Worm (Caenorhabditis elegans): ENCODE results near the gene vps-16.

vps-16 gene

DNA sequence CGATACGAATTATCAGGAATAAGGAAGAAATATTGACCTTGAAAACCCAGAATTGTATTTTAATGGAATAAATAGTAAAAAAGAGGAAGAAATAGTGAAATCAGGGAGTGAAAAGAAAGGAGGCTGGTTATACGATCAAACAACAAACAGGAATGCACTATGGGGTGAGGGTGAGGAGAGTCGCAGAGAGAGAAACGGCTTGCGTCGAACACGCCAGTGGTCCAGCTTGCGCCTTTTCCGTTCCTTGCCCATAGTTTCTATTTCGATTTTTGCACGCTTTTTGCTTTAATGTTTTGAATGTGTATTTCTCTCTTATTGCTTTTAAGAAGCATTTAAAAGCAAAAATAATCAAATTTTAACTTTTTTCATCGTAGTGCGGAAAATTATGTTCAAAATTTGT lies 20.6 kb downstream of the vps-16 start (continued):
- no peak for TF ChIP-seq dmd-9 (GFP tag; IDR thresholded peaks at IDR 0.05)
- TF ChIP-seq nhr-41 (GFP tag; IDR thresholded peaks at IDR 0.05): no peak
- TF ChIP-seq zfp-2 (tag; optimal IDR thresholded peaks at IDR 0.05): no peak
- no peak for TF ChIP-seq ZK337.2 (GFP tag; IDR thresholded peaks at IDR 0.05)
- TF ChIP-seq egl-43 (GFP tag; IDR thresholded peaks at IDR 0.05): no peak
- TF ChIP-seq spr-3 (GFP tag; optimal IDR thresholded peaks at IDR 0.05): no peak
- TF ChIP-seq mes-2 (tag; optimal IDR thresholded peaks at IDR 0.05; ENCODE audit: poor library complexity, severe bottlenecking): peak; percentile 93
- 0 out of 2 replicates have a peak, but pooled peaks have one; percentile 11 for TF ChIP-seq nhr-42 (GFP tag; IDR thresholded peaks at IDR 0.05)
- peak; percentile 72 for TF ChIP-seq hlh-30 (tag; optimal IDR thresholded peaks at IDR 0.05; ENCODE audit: insufficient read depth)
- TF ChIP-seq R02D3.7 (tag; optimal IDR thresholded peaks at IDR 0.05): no peak
- TF ChIP-seq vab-7 (GFP tag; IDR thresholded peaks at IDR 0.05): no peak
- TF ChIP-seq madf-9 (GFP tag; conservative IDR thresholded peaks at IDR 0.05): 0 out of 2 replicates have a peak, but pooled peaks have one; percentile 34
- TF ChIP-seq nhr-48 (tag; optimal IDR thresholded peaks at IDR 0.05): peak; percentile 34
- TF ChIP-seq zip-2 (tag; optimal IDR thresholded peaks at IDR 0.05): peak; percentile 39
- peak in 1 of 2 experiments; percentile 66 for TF ChIP-seq mdl-1 (tag; optimal IDR thresholded peaks at IDR 0.05)
- TF ChIP-seq arid-1 (GFP tag; conservative IDR thresholded peaks at IDR 0.05): peak; percentile 76; the same call in 1 of the 2 replicates
- TF ChIP-seq D1046.2 (GFP tag; IDR thresholded peaks at IDR 0.05): no peak
- TF ChIP-seq fkh-10 (GFP tag; optimal IDR thresholded peaks at IDR 0.05): peak; percentile 7
- TF ChIP-seq ces-1 (GFP tag; optimal IDR thresholded peaks at IDR 0.05): no peak
- TF ChIP-seq ctbp-1 (GFP tag; IDR thresholded peaks at IDR 0.05): no peak
- TF ChIP-seq lin-39 (tag; optimal IDR thresholded peaks at IDR 0.05): no peak
- peak; percentile 27 for TF ChIP-seq pqm-1 (tag; optimal IDR thresholded peaks at IDR 0.05)
- peak; percentile 43; the same call in 1 of the 2 replicates for TF ChIP-seq tra-1 (GFP tag; IDR thresholded peaks at IDR 0.05)
- peak; percentile 66 for TF ChIP-seq lin-1 (GFP tag; IDR thresholded peaks at IDR 0.05)
- TF ChIP-seq gei-8 (GFP tag; optimal IDR thresholded peaks at IDR 0.05): no peak
- peak; percentile 95 for TF ChIP-seq mep-1 (tag; optimal IDR thresholded peaks at IDR 0.05)
- TF ChIP-seq nhr-102 (tag; optimal IDR thresholded peaks at IDR 0.05): peak; percentile 8
- peak; percentile 82 for TF ChIP-seq nhr-11 (tag; optimal IDR thresholded peaks at IDR 0.05)
- peak; percentile 72 for TF ChIP-seq nhr-77 (tag; optimal IDR thresholded peaks at IDR 0.05)
- no peak for TF ChIP-seq ceh-28 (tag; optimal IDR thresholded peaks at IDR 0.05)
- peak; percentile 81 for TF ChIP-seq dpl-1 (GFP tag; optimal IDR thresholded peaks at IDR 0.05)
- TF ChIP-seq lin-29 (GFP tag; IDR thresholded peaks at IDR 0.05): no peak
- TF ChIP-seq unc-62 (GFP tag; optimal IDR thresholded peaks at IDR 0.05 in 1 of 2): peak in 1 of 2 experiments; percentile 65
- no peak for TF ChIP-seq unc-62 (tag; optimal IDR thresholded peaks at IDR 0.05)
- no peak for TF ChIP-seq zag-1 (tag; optimal IDR thresholded peaks at IDR 0.05)
- no peak for TF ChIP-seq mdt-29 (GFP tag; IDR thresholded peaks at IDR 0.05)
- peak; percentile 78 for TF ChIP-seq hmg-1.1 (GFP tag; IDR thresholded peaks at IDR 0.05)
- no peak for TF ChIP-seq saeg-2 (GFP tag; IDR thresholded peaks at IDR 0.05)
- TF ChIP-seq rbr-2 (tag; optimal IDR thresholded peaks at IDR 0.05): peak; percentile 87
- no peak for TF ChIP-seq php-3 (GFP tag; IDR thresholded peaks at IDR 0.05)
- TF ChIP-seq ceh-20 (GFP tag; IDR thresholded peaks at IDR 0.05): peak; percentile 74
- no peak for TF ChIP-seq lin-15B (tag; optimal IDR thresholded peaks at IDR 0.05)
- no peak for TF ChIP-seq ztf-11 (tag; optimal IDR thresholded peaks at IDR 0.05)
- no peak for TF ChIP-seq daf-8 (GFP tag; IDR thresholded peaks at IDR 0.05)
- TF ChIP-seq Y105C5A.15 (GFP tag; IDR thresholded peaks at IDR 0.05): no peak
- TF ChIP-seq nhr-10 (tag; optimal IDR thresholded peaks at IDR 0.05): no peak
- TF ChIP-seq F10B5.3 (tag; optimal IDR thresholded peaks at IDR 0.05): no peak
- no peak for TF ChIP-seq dmd-8 (GFP tag; IDR thresholded peaks at IDR 0.05)
- TF ChIP-seq lim-7 (GFP tag; IDR thresholded peaks at IDR 0.05): no peak
- peak; percentile 80 for TF ChIP-seq spr-1 (tag; optimal IDR thresholded peaks at IDR 0.05)
- no peak for TF ChIP-seq madf-5 (GFP tag; IDR thresholded peaks at IDR 0.05)
- no peak for TF ChIP-seq egl-27 (tag; optimal IDR thresholded peaks at IDR 0.05)
